Worm (Caenorhabditis elegans) whole organism, early embryonic: ENCODE measurements around the gene C25F9.2.

Source experiments
- B0310.2 ChIP-seq: sonication (generic microtip); optimal IDR thresholded peaks from 2 replicates; lab custom pipeline; 2016; ENCODE audit warnings: mild to moderate bottlenecking, missing genetic modification characterization, missing compliant biosample characterization
- F13C5.2 ChIP-seq: sonication (generic microtip); optimal IDR thresholded peaks from 2 replicates; lab custom pipeline; 2017; ENCODE audit warnings: mild to moderate bottlenecking, missing genetic modification characterization, inconsistent platforms, missing compliant biosample characterization
- aly-1 ChIP-seq: sonication (generic microtip); optimal IDR thresholded peaks from 2 replicates; lab custom pipeline; 2016; ENCODE audit warnings: missing genetic modification characterization, missing compliant biosample characterization
- ama-1 ChIP-seq: fragments of 150-350 bp; optimal IDR thresholded peaks from 2 replicates; lab custom pipeline; 2014
- ceh-13 ChIP-seq: fragments of 200-800 bp; sonication (Bioruptor generic); optimal IDR thresholded peaks from 2 replicates; lab custom pipeline; 2018; ENCODE audit warnings: mild to moderate bottlenecking, missing genetic modification characterization, missing compliant biosample characterization
- ceh-36 ChIP-seq: sonication (generic microtip); optimal IDR thresholded peaks from 2 replicates; lab custom pipeline; 2016; ENCODE audit warnings: missing genetic modification characterization, inconsistent platforms, missing compliant biosample characterization
- ets-7 ChIP-seq: sonication (generic microtip); optimal IDR thresholded peaks from 2 replicates; lab custom pipeline; 2016; ENCODE audit warnings: missing genotype, missing genetic modification characterization, missing compliant biosample characterization
- flt-1 ChIP-seq: fragments of 200-800 bp; sonication (Bioruptor generic); IDR thresholded peaks from 2 replicates; pipeline ENCODE4 v1.3.6; 2022; ENCODE audit warnings: missing genetic modification characterization, missing compliant biosample characterization
- hmbx-1 ChIP-seq: sonication (generic microtip); optimal IDR thresholded peaks from 2 replicates; lab custom pipeline; 2016; ENCODE audit warnings: mild to moderate bottlenecking, missing genetic modification characterization, missing compliant biosample characterization
- hmg-4 ChIP-seq: fragments of 200-800 bp; sonication (Bioruptor generic); optimal IDR thresholded peaks from 2 replicates; lab custom pipeline; 2018; ENCODE audit warnings: mild to moderate bottlenecking, missing genetic modification characterization, missing compliant biosample characterization
- hnd-1 ChIP-seq: sonication (generic microtip); optimal IDR thresholded peaks from 2 replicates; lab custom pipeline; 2016; ENCODE audit warnings: missing genetic modification characterization, missing compliant biosample characterization
- pes-1 ChIP-seq: fragments of 200-800 bp; sonication (Bioruptor generic); IDR thresholded peaks from 2 replicates; pipeline ENCODE4 v1.3.6; 2022; ENCODE audit warnings: missing genetic modification reagents, missing genetic modification characterization, missing compliant biosample characterization
- scrt-1 ChIP-seq: fragments of 200-800 bp; sonication (Bioruptor generic); IDR thresholded peaks from 2 replicates; pipeline ENCODE4 v1.3.6; 2022; ENCODE audit warnings: missing genetic modification characterization, missing compliant biosample characterization
- sea-1 ChIP-seq: fragments of 200-800 bp; sonication (Bioruptor generic); conservative IDR thresholded peaks from 2 replicates; pipeline ENCODE4 v1.3.6; 2022; ENCODE audit warnings: missing genetic modification characterization, missing compliant biosample characterization
- tbx-11 ChIP-seq: fragments of 200-800 bp; sonication (Bioruptor generic); IDR thresholded peaks from 2 replicates; pipeline ENCODE4 v1.3.6; 2022; ENCODE audit warnings: missing genetic modification characterization, missing compliant biosample characterization
- tbx-37 ChIP-seq: fragments of 200-800 bp; sonication (Bioruptor generic); conservative IDR thresholded peaks from 2 replicates; pipeline ENCODE4 v1.3.6; 2022; ENCODE audit warnings: missing genetic modification reagents, missing genetic modification characterization, missing compliant biosample characterization
- tra-4 ChIP-seq: sonication (generic microtip); optimal IDR thresholded peaks from 2 replicates; lab custom pipeline; 2017; ENCODE audit warnings: missing genetic modification characterization, missing compliant biosample characterization

Gene C25F9.2

ce11 chrV:19410663-19411062 is 10.6 kb upstream of the C25F9.2 start, which contains the start of gene C25F9.5:
TSS of gene C25F9.5 (minus strand) at chrV:19410857.
- no peak for TF ChIP-seq ceh-36 (tag; lab: Kevin White, UChicago)
- no peak for TF ChIP-seq ama-1
- no peak for TF ChIP-seq scrt-1
- TF ChIP-seq tbx-11 (GFP tag; lab: Robert Waterston, UW) = no peak
- TF ChIP-seq ceh-13 (GFP tag; lab: Kevin White, UChicago) = no peak
- no peak for TF ChIP-seq pes-1
- no peak for TF ChIP-seq aly-1 (tag; lab: Kevin White, UChicago)

DNA sequence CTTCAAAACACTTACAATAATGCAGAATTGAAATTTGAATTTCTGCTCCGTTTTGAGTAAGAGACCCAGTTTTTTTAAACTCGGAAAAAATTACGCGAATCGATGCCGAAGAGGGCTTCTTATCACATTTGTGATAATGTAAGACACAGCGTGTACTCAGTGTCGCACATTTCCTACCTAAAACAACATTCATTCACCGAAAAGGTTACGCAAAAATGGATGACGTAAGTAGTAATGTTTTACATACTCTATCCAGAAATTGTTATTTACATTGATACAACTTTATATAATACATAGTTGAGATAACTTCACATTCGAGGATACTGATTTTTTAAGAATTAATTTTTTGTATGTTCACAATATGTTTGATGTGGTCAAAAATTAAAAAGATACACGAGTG is 4.8 kb upstream of the C25F9.2 start, which contains the start of the genes C25F9.4 and C25F9.9:
C25F9.4 (minus strand) TSS at position 101 of the 400 bp plus-strand sequence.
C25F9.9 (plus strand) TSS at position 137 of the 400 bp plus-strand sequence.
- TF ChIP-seq sea-1 (GFP tag; lab: Robert Waterston, UW) = no peak
- no peak for TF ChIP-seq flt-1 (GFP tag; lab: Robert Waterston, UW)
- no peak for TF ChIP-seq ama-1
- TF ChIP-seq ceh-13 (GFP tag; lab: Kevin White, UChicago) = no peak
- TF ChIP-seq aly-1 (tag; lab: Kevin White, UChicago) = no peak
- no peak for TF ChIP-seq tbx-11 (GFP tag; lab: Robert Waterston, UW)
- TF ChIP-seq hmg-4 (GFP tag; lab: Kevin White, UChicago) = no peak
- no peak for TF ChIP-seq hmbx-1 (tag; lab: Kevin White, UChicago)
- no peak for TF ChIP-seq tbx-37 (GFP tag; lab: Robert Waterston, UW)
- TF ChIP-seq hnd-1 = no peak
- no peak for TF ChIP-seq B0310.2 (tag; lab: Kevin White, UChicago)
- TF ChIP-seq F13C5.2 = no peak
- TF ChIP-seq pes-1 = no peak
- no peak for TF ChIP-seq ets-7 (tag; lab: Kevin White, UChicago)
- no peak for TF ChIP-seq ceh-36 (tag; lab: Kevin White, UChicago)
- TF ChIP-seq tra-4 (tag; lab: Kevin White, UChicago) = no peak
- TF ChIP-seq scrt-1 = no peak

ce11 chrV:19417836-19418235 is 3.4 kb upstream of the C25F9.2 start, which contains the start of gene C25F9.15:
TSS of gene C25F9.15 (plus strand) at chrV:19418136.
- TF ChIP-seq tra-4 (tag; lab: Kevin White, UChicago) (no peak), tbx-37 (GFP tag; lab: Robert Waterston, UW) (no peak), ets-7 (tag; lab: Kevin White, UChicago) (no peak), pes-1 (no peak), ama-1 (no peak), hmg-4 (GFP tag; lab: Kevin White, UChicago) (no peak), hnd-1 (no peak)

DNA sequence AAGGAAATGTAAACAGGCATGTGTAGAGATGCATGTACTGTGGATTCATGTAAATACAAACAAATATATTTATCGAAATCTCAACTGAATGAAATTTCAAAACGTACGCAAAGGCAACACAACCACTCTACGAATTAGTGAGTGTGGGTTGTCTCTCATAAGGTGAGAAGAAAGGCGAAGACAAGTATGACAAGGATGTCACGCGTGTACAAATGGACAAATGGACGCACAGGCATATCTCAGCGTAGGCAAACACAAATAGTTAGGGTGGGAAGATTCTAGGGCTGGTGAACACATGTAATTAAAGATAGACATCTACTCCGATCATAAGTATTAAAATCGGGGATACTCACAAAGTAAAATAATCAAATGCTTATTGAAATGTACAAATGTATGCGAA is 6.8 kb downstream of the C25F9.2 start:
- TF ChIP-seq hmg-4 (GFP tag; lab: Kevin White, UChicago) = no peak
- no peak for TF ChIP-seq tra-4 (tag; lab: Kevin White, UChicago)
- TF ChIP-seq ceh-36 (tag; lab: Kevin White, UChicago) = no peak

- no peak for TF ChIP-seq ceh-13 (GFP tag; lab: Kevin White, UChicago)
- no peak for TF ChIP-seq B0310.2 (tag; lab: Kevin White, UChicago)
- TF ChIP-seq hmg-4 (GFP tag; lab: Kevin White, UChicago) = no peak
- no peak for TF ChIP-seq tbx-37 (GFP tag; lab: Robert Waterston, UW)
- no peak for TF ChIP-seq sea-1 (GFP tag; lab: Robert Waterston, UW)
- no peak for TF ChIP-seq hmbx-1 (tag; lab: Kevin White, UChicago)
Measured at ce11 chrV:19428936-19429335, 7.7 kb downstream of the C25F9.2 start.

DNA sequence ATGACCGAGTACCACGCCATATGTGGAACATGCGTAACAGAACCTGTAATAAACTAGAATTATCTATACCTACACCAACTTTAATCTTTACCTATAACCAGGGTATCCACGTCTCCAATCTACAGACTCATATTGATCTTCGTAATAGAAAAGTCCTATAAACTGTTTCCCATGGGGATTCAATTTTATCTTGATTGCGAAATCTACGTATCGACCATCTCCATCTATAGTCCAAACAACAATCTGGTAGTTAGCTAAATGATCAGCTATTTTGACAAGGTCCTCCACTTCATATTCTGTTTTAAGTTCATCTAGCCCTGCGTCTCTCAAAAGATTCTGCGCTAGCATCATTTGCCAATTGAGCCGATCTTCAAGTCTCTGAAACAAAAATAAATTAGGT is 8.3 kb downstream of the C25F9.2 start:
- TF ChIP-seq scrt-1 (no peak), tbx-11 (GFP tag; lab: Robert Waterston, UW) (no peak), F13C5.2 (no peak), ama-1 (no peak), ceh-13 (GFP tag; lab: Kevin White, UChicago) (no peak), flt-1 (GFP tag; lab: Robert Waterston, UW) (no peak)

ce11 chrV:19430351-19430913 is 9.2 kb downstream of the C25F9.2 start:
- TF ChIP-seq pes-1 = no peak
- peak; percentile 26 for TF ChIP-seq hmg-4 (GFP tag; lab: Kevin White, UChicago)
- peak; percentile 50 for TF ChIP-seq ceh-36 (tag; lab: Kevin White, UChicago)

DNA sequence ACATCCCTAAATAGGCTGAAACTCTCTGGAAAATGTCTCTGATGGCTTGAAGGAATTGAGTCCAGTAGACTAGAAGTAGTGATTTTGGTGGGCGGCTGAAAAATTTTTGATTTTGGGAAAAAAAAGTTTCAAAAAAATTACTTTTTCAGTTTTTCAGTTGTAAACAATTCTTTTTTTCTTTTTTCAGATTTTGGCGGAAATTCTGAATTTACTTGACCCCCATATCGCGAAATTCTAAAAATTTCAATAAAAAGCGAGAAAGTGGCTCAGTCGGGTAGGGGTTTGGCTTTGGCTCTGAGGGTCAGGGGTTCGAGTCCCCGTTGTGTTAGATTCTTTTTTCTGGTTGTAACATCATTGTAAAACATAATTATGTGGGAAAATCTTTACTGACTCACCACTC is 9.8 kb downstream of the C25F9.2 start, which contains the start of gene srw-85:
srw-85 (minus strand) TSS at position 101 of the 400 bp plus-strand sequence.
- TF ChIP-seq hmbx-1 (tag; lab: Kevin White, UChicago) = no peak
- TF ChIP-seq B0310.2 (tag; lab: Kevin White, UChicago) = no peak
- TF ChIP-seq hnd-1 = no peak
- TF ChIP-seq hmg-4 (GFP tag; lab: Kevin White, UChicago) = no peak
- no peak for TF ChIP-seq aly-1 (tag; lab: Kevin White, UChicago)
- no peak for TF ChIP-seq scrt-1
- no peak for TF ChIP-seq ama-1
- TF ChIP-seq ceh-13 (GFP tag; lab: Kevin White, UChicago) = no peak
- TF ChIP-seq F13C5.2 = no peak

DNA sequence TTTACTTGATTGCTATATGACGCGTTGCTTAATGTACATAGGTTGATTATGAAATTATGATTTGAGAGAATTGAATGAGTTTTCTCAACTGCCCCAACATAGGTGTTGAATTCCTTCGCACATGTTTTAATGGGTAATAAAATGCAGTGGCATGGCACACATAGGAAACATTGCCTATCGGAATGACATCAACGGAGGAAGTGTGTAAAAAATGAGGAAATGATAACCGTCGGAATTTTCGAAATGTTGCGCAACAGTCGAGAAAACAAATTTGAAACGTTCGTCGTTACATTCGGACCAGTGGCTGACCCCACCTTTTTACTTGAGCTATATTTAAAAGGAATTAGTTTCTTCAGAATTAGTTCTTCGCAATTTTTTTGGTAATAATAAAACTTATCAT is 10.8 kb downstream of the C25F9.2 start:
- TF ChIP-seq sea-1 (GFP tag; lab: Robert Waterston, UW) (no peak), ets-7 (tag; lab: Kevin White, UChicago) (no peak), hmbx-1 (tag; lab: Kevin White, UChicago) (no peak), hnd-1 (no peak), tbx-11 (GFP tag; lab: Robert Waterston, UW) (no peak), ceh-13 (GFP tag; lab: Kevin White, UChicago) (no peak)
